Worm (Caenorhabditis elegans): ENCODE measurements around the gene Y17D7B.3.

ce11 chrV:18746937-18747660 is 39.5 kb downstream of the Y17D7B.3 start, which contains the start of gene clec-251:
- TF ChIP-seq unc-39 (tag; optimal IDR thresholded peaks at IDR 0.05) (no peak), ztf-11 (tag; optimal IDR thresholded peaks at IDR 0.05) (no peak), nhr-12 (tag; optimal IDR thresholded peaks at IDR 0.05) (no peak), ces-1 (GFP tag; optimal IDR thresholded peaks at IDR 0.05) (no peak), pha-4 (tag; optimal IDR thresholded peaks at IDR 0.05) (no peak)

All from whole organism, mixed stage, embryonic.